Worm (Caenorhabditis elegans): Measurements from ENCODE around the gene arx-3.

arx-3 gene

DNA sequence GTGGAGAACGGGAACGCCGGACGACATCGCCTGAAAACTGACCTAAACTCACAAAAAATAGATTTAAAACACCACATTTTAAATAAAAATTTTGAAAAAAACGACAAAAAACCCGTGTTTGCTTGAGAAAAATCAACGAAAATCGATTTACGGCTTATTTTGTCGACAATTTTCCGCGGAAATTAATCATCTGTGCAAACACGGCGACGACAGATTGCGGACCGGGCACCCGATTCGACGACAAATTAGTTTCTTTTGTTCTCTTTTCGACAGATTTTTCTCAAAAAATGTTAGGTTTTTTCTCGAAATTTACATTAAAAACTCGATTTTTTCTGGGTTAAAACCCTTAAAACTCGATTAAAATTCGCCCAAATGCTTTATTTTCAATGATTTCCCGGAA, at the start of gene arx-3:
Gene arx-3, minus strand, starts transcription at position 30 of the 400 bp plus-strand sequence.
- TF ChIP-seq ztf-23 (GFP tag; IDR thresholded peaks at IDR 0.05) (0 out of 2 replicates have a peak, but pooled peaks have one; percentile 43), T22C8.4 (GFP tag; IDR thresholded peaks at IDR 0.05) (no peak), cog-1 (tag; optimal IDR thresholded peaks at IDR 0.05) (no peak), ref-1 (GFP tag; conservative IDR thresholded peaks at IDR 0.05) (no peak), tab-1 (GFP tag; IDR thresholded peaks at IDR 0.05) (no peak), med-1 (GFP tag; optimal IDR thresholded peaks at IDR 0.05; ENCODE audit: insufficient read depth) (no peak), ztf-29 (GFP tag; IDR thresholded peaks at IDR 0.05) (no peak)

DNA sequence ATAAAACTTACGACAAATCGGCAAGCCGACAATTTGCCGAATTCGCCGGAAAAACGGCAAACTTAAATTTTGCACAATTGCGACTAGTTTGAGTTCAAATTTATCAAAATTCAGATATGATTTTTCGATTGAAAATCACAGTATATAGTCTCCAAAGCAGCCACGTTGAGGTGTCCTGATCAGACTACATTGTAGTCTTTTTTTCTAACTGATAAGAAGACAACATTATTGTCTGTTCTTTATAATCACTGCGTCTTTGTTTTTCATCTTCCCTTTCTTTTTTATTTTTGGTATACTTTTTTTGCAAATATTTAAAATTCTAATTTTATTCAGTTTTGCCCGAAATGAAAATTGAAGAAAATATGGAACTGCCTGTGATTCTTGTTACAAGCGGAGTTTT, 49.2 kb upstream of the arx-3 start, which contains the start of the genes cest-12 and lonp-2:
Gene cest-12, minus strand, starts transcription at position 101 of the 400 bp plus-strand sequence.
Gene lonp-2, plus strand, starts transcription at position 334 of the 400 bp plus-strand sequence.
- no peak for TF ChIP-seq cog-1 (tag; optimal IDR thresholded peaks at IDR 0.05)
- no peak for TF ChIP-seq T22C8.4 (GFP tag; IDR thresholded peaks at IDR 0.05)
- TF ChIP-seq flt-1 (GFP tag; IDR thresholded peaks at IDR 0.05), result no peak
- TF ChIP-seq ztf-23 (GFP tag; IDR thresholded peaks at IDR 0.05), result no peak
- no peak for TF ChIP-seq ref-1 (GFP tag; conservative IDR thresholded peaks at IDR 0.05)
- no peak for TF ChIP-seq ztf-29 (GFP tag; IDR thresholded peaks at IDR 0.05)
- no peak for TF ChIP-seq klf-2 (GFP tag; conservative IDR thresholded peaks at IDR 0.05)
- no peak for TF ChIP-seq tab-1 (GFP tag; IDR thresholded peaks at IDR 0.05)
- no peak for TF ChIP-seq med-1 (GFP tag; optimal IDR thresholded peaks at IDR 0.05; ENCODE audit: insufficient read depth)

DNA sequence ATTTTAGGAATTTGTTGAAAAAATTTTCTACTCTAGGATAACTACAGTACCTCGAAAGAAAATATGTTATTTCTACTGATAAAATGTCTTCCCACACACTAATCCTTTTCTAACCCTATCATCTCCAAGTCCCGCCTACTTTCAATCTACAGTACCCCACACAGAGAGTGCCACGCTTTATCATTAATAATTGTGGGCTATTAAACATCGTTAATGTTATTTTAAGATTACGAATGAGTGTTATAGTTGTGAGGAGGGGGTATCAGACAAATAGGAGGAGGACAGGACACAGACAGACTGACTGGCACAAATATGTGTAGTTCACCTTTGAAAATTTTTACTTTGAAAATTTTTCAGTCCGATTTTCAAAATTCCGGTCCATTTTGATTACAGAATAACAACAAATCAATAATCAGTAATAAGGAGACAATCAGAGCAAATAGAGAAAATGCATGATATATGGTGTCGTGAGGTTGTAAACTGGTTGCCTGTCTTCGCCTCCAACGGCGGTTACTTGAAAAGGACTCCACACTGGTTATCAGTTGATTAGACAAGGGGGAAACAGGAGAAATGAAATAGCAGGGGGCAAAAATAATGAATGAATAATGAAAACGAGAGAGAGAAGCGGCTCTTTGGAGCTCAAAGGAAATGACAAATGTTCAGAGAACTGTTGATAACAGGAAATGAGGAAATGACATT, 36.0 kb upstream of the arx-3 start:
- no peak for TF ChIP-seq ztf-29 (GFP tag; IDR thresholded peaks at IDR 0.05)
- no peak for TF ChIP-seq tab-1 (GFP tag; IDR thresholded peaks at IDR 0.05)
- no peak for TF ChIP-seq flt-1 (GFP tag; IDR thresholded peaks at IDR 0.05)

DNA sequence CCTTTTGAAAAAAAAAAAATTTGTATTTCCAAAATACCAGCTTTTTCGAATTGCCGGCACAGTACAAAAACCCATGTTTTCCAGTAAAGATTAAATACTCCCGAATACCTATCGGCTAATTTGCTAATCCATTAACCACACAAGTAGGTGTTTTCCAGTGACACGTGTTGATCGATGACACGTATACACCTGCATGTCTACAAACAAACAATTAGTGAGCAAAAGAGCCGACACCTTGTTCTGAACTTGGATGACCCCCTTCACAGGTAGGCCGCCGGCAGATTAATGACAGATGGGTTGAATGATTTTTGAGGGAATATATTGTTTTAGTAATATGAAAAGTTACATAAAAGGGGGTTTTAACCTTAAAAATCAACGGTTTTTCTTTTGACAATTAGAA, 34.3 kb upstream of the arx-3 start:
- TF ChIP-seq ztf-23 (GFP tag; IDR thresholded peaks at IDR 0.05) (no peak), tab-1 (GFP tag; IDR thresholded peaks at IDR 0.05) (no peak), klf-2 (GFP tag; conservative IDR thresholded peaks at IDR 0.05) (no peak), cog-1 (tag; optimal IDR thresholded peaks at IDR 0.05) (no peak)

DNA sequence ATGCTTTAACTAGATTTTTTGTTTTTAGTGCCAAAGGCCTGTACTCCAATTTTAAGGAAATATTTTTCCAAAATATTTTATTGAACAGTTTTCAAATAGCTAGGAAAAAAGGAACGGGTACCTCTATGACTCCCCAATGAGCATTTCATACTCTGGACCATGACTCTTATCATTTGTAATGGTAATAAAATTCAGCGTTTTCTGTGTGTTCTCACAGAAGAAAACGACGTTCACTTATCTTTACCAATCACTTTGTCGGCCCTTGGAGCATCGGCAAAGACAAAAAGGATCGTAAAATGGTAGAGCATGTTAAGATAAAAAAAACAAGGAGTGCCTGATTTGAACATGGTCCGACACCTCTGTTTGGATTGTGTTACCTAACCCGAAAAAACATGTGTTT, 29.3 kb upstream of the arx-3 start:
- TF ChIP-seq ref-1 (GFP tag; conservative IDR thresholded peaks at IDR 0.05) (no peak), tab-1 (GFP tag; IDR thresholded peaks at IDR 0.05) (no peak), ztf-29 (GFP tag; IDR thresholded peaks at IDR 0.05) (no peak), flt-1 (GFP tag; IDR thresholded peaks at IDR 0.05) (no peak), T22C8.4 (GFP tag; IDR thresholded peaks at IDR 0.05) (no peak), klf-2 (GFP tag; conservative IDR thresholded peaks at IDR 0.05) (no peak)

DNA sequence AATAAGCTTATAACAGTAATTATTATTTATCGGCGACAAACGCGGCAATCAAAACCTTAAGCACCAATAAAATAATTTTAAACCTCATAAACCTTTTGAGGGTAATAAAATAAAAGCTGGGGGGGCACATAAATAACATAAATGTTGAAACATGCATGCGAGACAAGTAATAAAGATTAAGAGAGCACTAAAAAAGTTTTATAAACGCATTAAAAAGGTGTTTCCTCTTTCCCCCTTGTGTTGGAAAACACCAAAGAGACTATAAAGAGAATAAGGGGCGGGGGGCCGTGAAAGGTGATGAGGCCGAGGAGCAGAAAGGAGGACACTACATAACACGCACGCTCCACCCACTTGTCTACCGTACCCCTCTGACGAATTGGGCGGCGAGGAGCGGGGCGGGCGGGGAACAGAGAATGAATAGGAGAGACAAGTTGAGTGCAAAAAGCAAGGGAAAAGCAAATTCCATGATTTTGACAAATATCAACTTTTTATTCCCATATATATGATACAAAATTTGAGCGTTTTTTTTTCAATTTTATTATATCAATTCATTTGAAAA, 26.6 kb upstream of the arx-3 start:
- TF ChIP-seq tab-1 (GFP tag; IDR thresholded peaks at IDR 0.05) (no peak), cog-1 (tag; optimal IDR thresholded peaks at IDR 0.05) (peak; percentile 49), klf-2 (GFP tag; conservative IDR thresholded peaks at IDR 0.05) (no peak)

DNA sequence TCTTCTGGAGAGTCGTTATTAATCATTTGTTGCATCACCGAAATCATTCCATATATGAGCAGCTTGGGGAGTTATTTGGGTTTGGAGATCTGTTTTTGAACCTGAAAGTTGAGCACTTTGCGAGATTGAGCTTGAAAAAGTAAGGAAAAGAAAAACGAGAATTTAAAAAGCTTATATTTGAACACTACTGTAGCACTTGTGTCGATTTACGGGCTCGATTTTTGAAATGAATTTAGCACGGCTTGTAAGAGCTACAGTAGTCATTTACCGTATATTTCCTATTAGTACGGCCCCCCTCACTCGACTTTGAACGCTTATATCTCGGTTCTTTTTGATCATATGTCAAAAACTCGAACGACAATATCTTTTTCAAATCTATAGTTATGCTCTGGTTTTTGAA, 26.0 kb upstream of the arx-3 start, which contains the start of gene nob-1:
Gene nob-1, minus strand, starts transcription at position 101 of the 400 bp plus-strand sequence.
- no peak for TF ChIP-seq tab-1 (GFP tag; IDR thresholded peaks at IDR 0.05)

DNA sequence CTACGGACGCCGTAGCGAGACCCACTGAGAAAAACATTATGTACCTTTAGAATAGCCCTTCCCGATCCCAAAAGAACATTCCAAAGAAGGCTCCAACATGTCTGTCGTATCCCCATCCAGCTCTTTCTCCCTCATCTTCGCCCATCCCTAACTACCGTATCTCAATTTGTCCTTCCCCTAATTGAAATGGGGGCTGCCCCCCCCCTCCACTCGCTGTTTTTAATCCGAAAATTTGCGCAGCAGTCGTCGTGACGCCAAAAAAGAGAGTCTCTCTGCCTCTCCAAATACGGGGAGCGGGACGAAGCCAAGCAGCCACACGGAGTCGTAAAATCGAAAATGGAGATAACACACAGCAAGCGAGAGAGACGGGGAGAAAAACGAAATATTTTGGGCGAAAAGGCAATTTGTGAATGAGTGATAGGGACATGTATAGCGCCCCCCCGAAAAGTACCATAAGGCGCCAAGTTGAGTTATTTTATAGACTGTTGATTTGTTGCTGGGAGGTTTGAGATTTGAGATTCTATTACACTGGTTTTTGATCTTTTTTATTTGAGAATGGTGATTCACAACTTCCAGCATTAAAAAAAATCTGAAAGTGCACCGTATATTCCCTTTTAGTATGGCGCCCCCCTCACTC, 23.9 kb upstream of the arx-3 start:
- TF ChIP-seq med-1 (GFP tag; optimal IDR thresholded peaks at IDR 0.05; ENCODE audit: insufficient read depth) (no peak), ztf-23 (GFP tag; IDR thresholded peaks at IDR 0.05) (peak; percentile 40; the same call in 1 of the 2 replicates)

DNA sequence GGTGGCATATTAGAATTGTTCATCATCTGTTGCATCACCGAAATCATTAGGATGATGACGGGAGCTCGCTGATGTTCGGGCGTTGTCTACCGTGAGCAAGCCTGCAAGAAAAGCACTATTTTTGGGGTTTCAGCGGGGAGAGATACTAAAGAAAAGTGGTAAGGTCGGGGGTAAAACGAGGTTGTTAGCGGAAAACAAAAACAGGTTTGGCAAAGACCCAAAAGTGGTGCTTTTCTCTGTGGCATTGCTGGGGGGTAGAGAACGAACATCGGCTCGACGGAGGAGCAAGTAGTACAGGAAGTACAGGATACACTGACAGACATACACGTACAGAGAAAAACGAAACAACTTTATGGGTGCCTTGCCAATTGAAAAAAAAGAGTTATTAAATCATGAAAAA, 19.2 kb upstream of the arx-3 start, which contains the start of gene php-3:
Gene php-3, minus strand, starts transcription at position 101 of the 400 bp plus-strand sequence.
- TF ChIP-seq tab-1 (GFP tag; IDR thresholded peaks at IDR 0.05) (no peak), ref-1 (GFP tag; conservative IDR thresholded peaks at IDR 0.05) (no peak), ztf-23 (GFP tag; IDR thresholded peaks at IDR 0.05) (no peak), ztf-29 (GFP tag; IDR thresholded peaks at IDR 0.05) (no peak), cog-1 (tag; optimal IDR thresholded peaks at IDR 0.05) (no peak), T22C8.4 (GFP tag; IDR thresholded peaks at IDR 0.05) (no peak), med-1 (GFP tag; optimal IDR thresholded peaks at IDR 0.05; ENCODE audit: insufficient read depth) (no peak), klf-2 (GFP tag; conservative IDR thresholded peaks at IDR 0.05) (no peak), flt-1 (GFP tag; IDR thresholded peaks at IDR 0.05) (no peak)

DNA sequence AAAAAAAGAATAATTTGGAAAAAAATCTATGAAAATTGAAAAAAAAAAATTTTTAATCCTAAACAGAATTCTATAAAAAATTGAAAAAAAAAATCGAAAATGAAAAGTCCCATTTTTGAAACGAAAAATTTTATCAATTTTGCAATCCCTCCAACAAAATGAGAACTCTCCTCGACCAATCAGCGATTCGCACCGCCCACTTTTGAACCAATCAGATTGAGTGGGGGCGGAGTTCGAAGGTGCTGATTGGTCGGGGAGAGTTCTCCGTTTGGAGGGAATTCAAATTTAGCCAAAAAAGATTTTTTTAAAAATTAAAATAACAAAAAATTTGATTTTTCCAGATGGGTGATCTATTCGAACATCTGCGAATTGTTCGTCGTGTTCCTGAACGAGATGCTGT, 9.5 kb upstream of the arx-3 start:
- TF ChIP-seq ref-1 (GFP tag; conservative IDR thresholded peaks at IDR 0.05) (no peak), T22C8.4 (GFP tag; IDR thresholded peaks at IDR 0.05) (no peak), klf-2 (GFP tag; conservative IDR thresholded peaks at IDR 0.05) (no peak), med-1 (GFP tag; optimal IDR thresholded peaks at IDR 0.05; ENCODE audit: insufficient read depth) (no peak), ztf-23 (GFP tag; IDR thresholded peaks at IDR 0.05) (no peak)

DNA sequence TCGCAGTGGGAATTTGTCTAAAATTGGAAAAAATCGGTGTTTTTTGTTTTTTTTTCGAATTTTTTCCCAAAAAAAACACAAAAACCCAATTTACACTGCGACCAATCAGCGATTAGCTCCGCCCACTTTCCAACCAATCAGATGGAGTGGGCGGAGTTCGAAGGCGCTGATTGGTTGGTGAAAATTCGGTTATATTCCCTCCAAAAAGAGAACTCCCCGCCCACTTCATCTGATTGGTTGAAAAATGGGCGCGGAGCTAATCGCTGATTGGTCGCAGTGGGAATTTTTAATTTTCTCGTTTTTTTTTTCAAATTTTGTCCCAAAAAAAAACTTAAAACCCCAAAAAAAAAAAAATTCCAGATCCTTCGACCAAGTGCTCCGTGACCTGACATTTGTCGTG, 6.2 kb upstream of the arx-3 start:
- TF ChIP-seq klf-2 (GFP tag; conservative IDR thresholded peaks at IDR 0.05), result no peak
- TF ChIP-seq tab-1 (GFP tag; IDR thresholded peaks at IDR 0.05), result no peak
- TF ChIP-seq T22C8.4 (GFP tag; IDR thresholded peaks at IDR 0.05), result no peak

Measured in whole organism, midembryonic.